Worm (Caenorhabditis elegans): ENCODE measurements around the gene C16C8.7.

C16C8.7 gene

ce11 chrII:3476536-3476935, 16.6 kb upstream of the C16C8.7 start:
- TF ChIP-seq dve-1 (tag; optimal IDR thresholded peaks at IDR 0.05) (peak; percentile 62), eyg-1 (tag; optimal IDR thresholded peaks at IDR 0.05) (no peak)

DNA sequence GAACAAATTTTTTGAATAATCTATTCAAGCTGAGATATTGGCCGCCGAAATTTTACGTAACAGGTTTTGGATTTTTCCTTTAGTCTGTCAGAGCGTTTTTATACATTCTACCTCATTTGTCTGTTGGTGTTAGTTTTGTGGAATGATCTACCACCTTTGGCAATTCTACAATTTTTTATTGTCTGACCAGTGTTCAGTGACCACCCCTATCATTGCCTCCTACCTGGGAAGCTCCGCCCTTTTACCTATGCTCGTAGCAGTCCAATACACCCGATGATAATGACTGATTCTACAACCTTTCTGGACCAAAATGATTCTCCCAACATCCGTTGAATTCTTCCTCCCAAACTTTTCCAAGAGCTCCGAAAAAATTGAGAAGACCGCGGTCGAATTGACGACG, 13.8 kb upstream of the C16C8.7 start, which contains the start of gene sdz-32:
Gene sdz-32 (plus strand): TSS at position 301 of the 400 bp plus-strand sequence.
- TF ChIP-seq pros-1 (tag; optimal IDR thresholded peaks at IDR 0.05), result no peak
- no peak for TF ChIP-seq hlh-8 (tag; optimal IDR thresholded peaks at IDR 0.05)

DNA sequence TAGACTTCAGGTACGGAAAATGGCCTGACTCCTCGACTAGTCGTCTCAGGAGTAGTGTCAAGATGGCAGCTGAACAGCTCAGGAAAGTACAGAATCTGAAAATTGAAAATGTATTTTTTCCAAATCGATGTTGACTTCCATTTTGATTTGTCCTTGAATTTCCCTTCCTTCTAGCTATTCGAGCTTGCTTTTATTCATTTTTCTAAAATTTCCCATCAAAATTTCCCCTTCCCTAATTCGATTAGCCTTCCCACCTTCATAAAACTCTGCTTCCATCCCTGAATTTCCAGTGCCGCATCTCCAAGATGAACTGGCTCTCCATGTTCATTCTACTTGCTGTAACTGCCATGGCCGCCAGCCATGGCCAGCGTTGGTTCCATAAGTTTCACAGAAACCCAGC, 12.9 kb upstream of the C16C8.7 start, which contains the start of gene Y49F6B.6:
Gene Y49F6B.6 (plus strand): TSS at position 301 of the 400 bp plus-strand sequence.
- TF ChIP-seq npax-4 (tag; optimal IDR thresholded peaks at IDR 0.05) (no peak), hlh-8 (tag; optimal IDR thresholded peaks at IDR 0.05) (no peak), C08G9.2 (tag; optimal IDR thresholded peaks at IDR 0.05) (no peak), ceh-34 (tag; optimal IDR thresholded peaks at IDR 0.05) (no peak), pat-9 (tag; optimal IDR thresholded peaks at IDR 0.05) (no peak), ceh-18 (tag; optimal IDR thresholded peaks at IDR 0.05) (no peak), unc-3 (GFP tag; conservative IDR thresholded peaks at IDR 0.05) (no peak), unc-3 (tag; optimal IDR thresholded peaks at IDR 0.05) (no peak), elt-4 (tag; optimal IDR thresholded peaks at IDR 0.05) (no peak), hlh-30 (tag; optimal IDR thresholded peaks at IDR 0.05; ENCODE audit: insufficient read depth) (no peak), ceh-9 (tag; optimal IDR thresholded peaks at IDR 0.05) (no peak), nhr-11 (tag; optimal IDR thresholded peaks at IDR 0.05) (no peak)

ce11 chrII:3472316-3472715, 12.4 kb upstream of the C16C8.7 start, which contains the start of gene Y49F6B.12:
Y49F6B.12 (minus strand) TSS chrII:3472416.
- TF ChIP-seq fkh-6 (tag; optimal IDR thresholded peaks at IDR 0.05) (no peak), ceh-31 (tag; optimal IDR thresholded peaks at IDR 0.05) (no peak)

DNA sequence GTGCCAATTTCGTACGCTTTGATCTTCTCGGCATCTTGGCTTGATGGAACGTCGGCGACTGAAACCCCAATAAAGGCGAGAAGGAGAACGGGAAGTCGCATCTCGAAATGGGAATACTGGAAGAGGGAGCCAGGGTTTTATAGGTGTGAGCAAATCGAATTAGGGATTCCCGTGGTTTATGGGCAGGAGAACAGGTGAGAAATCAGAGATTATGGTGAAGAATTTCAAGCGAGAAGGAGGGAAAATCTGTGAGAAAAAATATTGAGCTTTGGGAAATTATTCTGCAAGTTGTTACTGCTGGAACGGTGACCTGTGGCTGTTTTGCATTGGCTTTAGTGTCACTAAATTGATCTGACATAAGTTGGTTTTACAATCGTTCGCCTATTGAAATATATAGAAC, 11.7 kb upstream of the C16C8.7 start, which contains the start of gene Y49F6B.13:
Gene Y49F6B.13 (minus strand): TSS at position 101 of the 400 bp plus-strand sequence.
- TF ChIP-seq C38D4.7 (GFP tag; optimal IDR thresholded peaks at IDR 0.05), result no peak
- no peak for TF ChIP-seq pag-3 (tag; optimal IDR thresholded peaks at IDR 0.05; ENCODE audit: borderline replicate concordance)
- TF ChIP-seq unc-55 (GFP tag; optimal IDR thresholded peaks at IDR 0.05), result no peak
- TF ChIP-seq C08G9.2 (tag; optimal IDR thresholded peaks at IDR 0.05), result no peak
- TF ChIP-seq sdc-2 (tag; optimal IDR thresholded peaks at IDR 0.05), result no peak
- no peak for TF ChIP-seq ztf-16 (tag; optimal IDR thresholded peaks at IDR 0.05)
- no peak for TF ChIP-seq K02D7.2 (tag; optimal IDR thresholded peaks at IDR 0.05)
- no peak for TF ChIP-seq sox-2 (GFP tag; IDR thresholded peaks at IDR 0.05)
- TF ChIP-seq eyg-1 (tag; optimal IDR thresholded peaks at IDR 0.05), result no peak
- TF ChIP-seq pha-4 (tag; optimal IDR thresholded peaks at IDR 0.05), result no peak
- TF ChIP-seq pros-1 (tag; optimal IDR thresholded peaks at IDR 0.05), result no peak
- TF ChIP-seq Y22D7AL.16 (tag; optimal IDR thresholded peaks at IDR 0.05), result no peak
- no peak for TF ChIP-seq ref-2 (tag; optimal IDR thresholded peaks at IDR 0.05)
- no peak for TF ChIP-seq nhr-232 (tag; optimal IDR thresholded peaks at IDR 0.05)
- no peak for TF ChIP-seq lim-6 (tag; optimal IDR thresholded peaks at IDR 0.05)
- no peak for TF ChIP-seq K09A11.1 (tag; optimal IDR thresholded peaks at IDR 0.05; ENCODE audit: insufficient read depth)
- TF ChIP-seq fax-1 (tag; optimal IDR thresholded peaks at IDR 0.05), result no peak
- no peak for TF ChIP-seq elt-2 (tag; optimal IDR thresholded peaks at IDR 0.05)
- no peak for TF ChIP-seq hlh-13 (GFP tag; optimal IDR thresholded peaks at IDR 0.05)

DNA sequence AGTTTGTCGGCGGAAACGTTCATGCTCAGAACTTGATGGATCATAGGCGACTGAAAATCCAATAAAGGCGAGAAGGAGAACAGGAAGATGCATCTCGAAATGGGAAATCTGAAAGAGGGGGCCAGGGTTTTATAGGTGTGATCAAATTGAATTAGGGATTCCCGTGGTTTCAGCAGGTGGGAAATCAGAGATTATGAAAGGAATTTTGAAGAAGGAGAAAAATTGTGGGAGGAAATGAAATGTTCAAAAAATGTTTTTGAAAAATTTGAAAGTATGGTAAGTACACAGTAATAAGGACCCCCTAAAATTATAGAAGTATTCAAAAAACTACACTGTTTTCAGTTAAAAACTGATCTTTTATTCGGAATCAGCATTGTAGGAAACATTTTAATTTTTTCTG, 10.6 kb upstream of the C16C8.7 start, which contains the start of gene Y49F6B.20:
Gene Y49F6B.20 (minus strand): TSS at position 101 of the 400 bp plus-strand sequence.
- TF ChIP-seq odd-2 (tag; optimal IDR thresholded peaks at IDR 0.05) (no peak), sox-4 (tag; optimal IDR thresholded peaks at IDR 0.05) (no peak), pros-1 (tag; optimal IDR thresholded peaks at IDR 0.05) (no peak), zip-5 (tag; optimal IDR thresholded peaks at IDR 0.05) (no peak)

All from whole organism, late embryonic.